Fruit fly (Drosophila melanogaster): Measurements from ENCODE around the gene Mical.

DNA sequence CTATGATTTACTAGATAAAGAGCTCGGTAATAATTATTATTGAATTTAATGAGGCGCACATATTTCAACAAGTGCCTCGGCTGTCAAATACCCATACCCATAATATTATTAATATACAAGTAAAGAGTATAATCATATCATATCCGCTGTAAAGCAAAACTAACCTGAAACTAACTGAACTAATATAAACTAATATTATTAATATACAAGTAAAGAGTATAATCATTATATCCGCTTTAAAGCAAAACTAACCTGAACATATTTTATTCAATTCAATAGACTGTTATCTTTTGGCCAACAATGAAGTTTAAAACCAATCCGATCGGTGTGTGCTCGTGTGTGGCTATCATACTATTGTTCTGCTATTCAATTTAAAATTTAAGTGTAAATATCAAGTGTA lies 23.8 kb upstream of the Mical start, which contains the start of gene CG33783:
- TF ChIP-seq pan (optimal IDR thresholded peaks at IDR 0.05) (no peak), GATAd (GFP tag; optimal IDR thresholded peaks at IDR 0.05) (no peak), Dif (GFP tag; optimal IDR thresholded peaks at IDR 0.05; ENCODE audit: partially characterized antibody) (no peak), Abd-B (GFP tag; optimal IDR thresholded peaks at IDR 0.05) (no peak), h (GFP tag; optimal IDR thresholded peaks at IDR 0.05) (no peak), usp (GFP tag; optimal IDR thresholded peaks at IDR 0.05) (no peak), Hr78 (GFP tag; optimal IDR thresholded peaks at IDR 0.05) (no peak), Mio (GFP tag; optimal IDR thresholded peaks at IDR 0.05) (no peak), brk (GFP tag; optimal IDR thresholded peaks at IDR 0.05) (no peak), Rel (GFP tag; optimal IDR thresholded peaks at IDR 0.05) (no peak), Rel (tag; optimal IDR thresholded peaks at IDR 0.05) (no peak), dmrt93B (GFP tag; optimal IDR thresholded peaks at IDR 0.05) (no peak), CG32264 (GFP tag; optimal IDR thresholded peaks at IDR 0.05) (no peak)

All from whole organism, wandering third instar larva.